Worm (Caenorhabditis elegans): ENCODE data around the gene fbxa-169.

- no peak for TF ChIP-seq ama-1 (optimal IDR thresholded peaks at IDR 0.05)
- TF ChIP-seq hmg-4 (GFP tag; optimal IDR thresholded peaks at IDR 0.05): no peak
- TF ChIP-seq hnd-1 (tag; optimal IDR thresholded peaks at IDR 0.05): no peak
- TF ChIP-seq tra-4 (tag; optimal IDR thresholded peaks at IDR 0.05): no peak
- no peak for TF ChIP-seq ceh-13 (GFP tag; optimal IDR thresholded peaks at IDR 0.05)
- no peak for TF ChIP-seq pes-1 (GFP tag; IDR thresholded peaks at IDR 0.05)
- no peak for TF ChIP-seq hmbx-1 (tag; optimal IDR thresholded peaks at IDR 0.05)
- no peak for TF ChIP-seq flt-1 (GFP tag; IDR thresholded peaks at IDR 0.05)
- no peak for TF ChIP-seq F13C5.2 (tag; optimal IDR thresholded peaks at IDR 0.05)
- TF ChIP-seq scrt-1 (GFP tag; IDR thresholded peaks at IDR 0.05): no peak
- no peak for TF ChIP-seq tbx-37 (GFP tag; conservative IDR thresholded peaks at IDR 0.05)
- TF ChIP-seq ets-7 (tag; optimal IDR thresholded peaks at IDR 0.05): no peak
- TF ChIP-seq B0310.2 (tag; optimal IDR thresholded peaks at IDR 0.05): no peak
- no peak for TF ChIP-seq tbx-11 (GFP tag; IDR thresholded peaks at IDR 0.05)
Observed at ce11 chrII:13640210-13640609, 8.1 kb upstream of the fbxa-169 start.
